Fruit fly (Drosophila melanogaster): ENCODE results near the gene Tet.

DNA sequence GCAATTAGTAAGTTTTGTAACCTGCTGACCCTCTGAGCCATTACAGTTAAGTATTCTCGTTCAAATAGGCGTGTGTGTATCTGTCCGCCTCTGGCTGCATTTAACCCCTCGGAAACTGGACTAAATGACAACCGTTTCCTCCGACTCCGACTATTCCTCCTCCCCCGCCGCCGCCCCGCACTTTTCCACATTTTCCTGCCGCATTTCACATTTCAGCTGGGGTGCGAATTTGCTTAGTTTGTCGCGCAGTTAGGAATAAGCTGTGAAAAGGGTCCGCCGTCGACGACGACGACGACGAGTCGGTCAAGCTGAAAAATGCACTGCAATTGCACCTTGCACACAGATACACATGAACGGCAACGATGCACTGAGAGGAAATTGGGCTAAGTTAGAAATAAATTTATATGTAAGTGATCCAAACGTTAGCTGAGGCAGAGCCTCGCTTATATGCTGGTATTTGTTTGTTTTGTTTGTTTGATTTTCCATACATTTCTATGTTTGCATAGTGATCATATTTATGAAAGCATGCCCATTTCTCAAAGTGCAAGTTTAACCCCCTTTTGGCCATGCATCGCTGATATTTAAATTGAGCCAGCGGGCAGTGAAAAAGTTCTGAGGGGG is 16.9 kb downstream of the Tet start:
- TF ChIP-seq psq (optimal IDR thresholded peaks at IDR 0.05) (no peak), insv (optimal IDR thresholded peaks at IDR 0.05) (no peak), Sin3A (optimal IDR thresholded peaks at IDR 0.05) (no peak), Myc (optimal IDR thresholded peaks at IDR 0.05) (no peak), h (optimal IDR thresholded peaks at IDR 0.05) (no peak)

All from Kc167 (cell line).